Worm (Caenorhabditis elegans) whole organism, L1 larva: Measurements from ENCODE around the gene B0478.3.

Source experiments
- C16A3.4 ChIP-seq: fragments of 150-350 bp; optimal IDR thresholded peaks from 2 replicates; lab custom pipeline; 2014; ENCODE audit warnings: missing biosample characterization, missing genetic modification characterization
- F16B12.6 ChIP-seq: fragments of 150-350 bp; optimal IDR thresholded peaks from 2 replicates; lab custom pipeline; 2014; ENCODE audit warnings: missing biosample characterization, missing genetic modification characterization
- Y116A8C.19 ChIP-seq: sonication (generic microtip); optimal IDR thresholded peaks from 2 replicates; lab custom pipeline; 2016; ENCODE audit warnings: missing compliant biosample characterization, missing genetic modification characterization, borderline replicate concordance
- ceh-8 ChIP-seq: fragments of 200-800 bp; sonication (Bioruptor generic); optimal IDR thresholded peaks from 2 replicates; lab custom pipeline; 2018; ENCODE audit warnings: mild to moderate bottlenecking, missing genetic modification characterization, moderate library complexity, missing compliant biosample characterization
- ceh-82 ChIP-seq, 3 experiments: fragments of 150-350 bp in 1 of 3; sonication (generic microtip) in 2 of 3; optimal IDR thresholded peaks; 2 replicates each; lab custom pipeline; 2014 to 2017; ENCODE audit warnings: missing biosample characterization in 3 of 3, missing genetic modification characterization in 3 of 3
- ceh-90 ChIP-seq: sonication (generic microtip); optimal IDR thresholded peaks from 2 replicates; lab custom pipeline; 2016; ENCODE audit warnings: missing genetic modification characterization, missing compliant biosample characterization
- dpl-1 ChIP-seq, 3 experiments: fragments of 150-350 bp in 2 of 3; sonication (generic microtip) in 1 of 3; optimal IDR thresholded peaks; 2 replicates each; lab custom pipeline; 2014 to 2017; ENCODE audit warnings: missing biosample characterization in 3 of 3, missing genetic modification characterization in 3 of 3, missing genetic modification reagents in 3 of 3
- efl-1 ChIP-seq, 4 experiments: fragments of 150-350 bp; optimal IDR thresholded peaks in 3 of 4; peaks in 1 of 4; 1 replicate in 1 of 4; 2 replicates in 3 of 4; lab custom pipeline; 2014; ENCODE audit warnings: missing biosample characterization in 2 of 4, missing genetic modification characterization in 2 of 4, missing genetic modification reagents in 2 of 4
- efl-3 ChIP-seq: fragments of 200-800 bp; sonication (Bioruptor generic); optimal IDR thresholded peaks from 2 replicates; lab custom pipeline; 2018; ENCODE audit warnings: mild to moderate bottlenecking, missing genetic modification characterization, missing compliant biosample characterization
- egl-27 ChIP-seq, 2 experiments: fragments of 150-350 bp in 1 of 2; sonication (generic microtip); optimal IDR thresholded peaks; 3 replicates each; lab custom pipeline; 2017 to 2018; ENCODE audit warnings: missing biosample characterization in 2 of 2, missing genetic modification characterization in 2 of 2, missing genetic modification reagents in 2 of 2
- elt-3 ChIP-seq, 6 experiments: fragments of 150-350 bp in 1 of 6; sonication (generic microtip); optimal IDR thresholded peaks; 2 replicates each; lab custom pipeline; 2017 to 2018; ENCODE audit warnings: missing biosample characterization in 6 of 6, missing genetic modification characterization in 6 of 6, inconsistent platforms in 1 of 6
- ets-5 ChIP-seq: fragments of 200-800 bp; sonication (Bioruptor generic); IDR thresholded peaks from 2 replicates; pipeline ENCODE4 v1.3.6; 2022; ENCODE audit warnings: missing genetic modification characterization, missing compliant biosample characterization
- fkh-10 ChIP-seq: sonication (generic microtip); optimal IDR thresholded peaks from 2 replicates; lab custom pipeline; 2017; ENCODE audit warnings: missing biosample characterization, missing genetic modification reagents, missing genetic modification characterization
- fkh-4 ChIP-seq: sonication (generic microtip); optimal IDR thresholded peaks from 2 replicates; lab custom pipeline; 2016; ENCODE audit warnings: missing compliant biosample characterization, missing genetic modification characterization, borderline replicate concordance
- fos-1 ChIP-seq: fragments of 150-350 bp; optimal IDR thresholded peaks from 2 replicates; lab custom pipeline; 2014; ENCODE audit warnings: missing biosample characterization, missing genetic modification characterization
- grh-1 ChIP-seq: fragments of 200-800 bp; sonication (Bioruptor generic); IDR thresholded peaks from 2 replicates; pipeline ENCODE4 v1.3.6; 2022; ENCODE audit warnings: missing genetic modification reagents, missing genetic modification characterization, missing compliant biosample characterization
- hlh-17 ChIP-seq: fragments of 200-800 bp; sonication (Bioruptor generic); optimal IDR thresholded peaks from 2 replicates; lab custom pipeline; 2018; ENCODE audit warnings: missing genetic modification characterization, mild to moderate bottlenecking, missing compliant biosample characterization, moderate library complexity, borderline replicate concordance
- hlh-4 ChIP-seq: sonication (generic microtip); optimal IDR thresholded peaks from 2 replicates; lab custom pipeline; 2016; ENCODE audit warnings: mild to moderate bottlenecking, missing genetic modification characterization, missing compliant biosample characterization
- irx-1 ChIP-seq: sonication (generic microtip); optimal IDR thresholded peaks from 2 replicates; lab custom pipeline; 2016; ENCODE audit warnings: missing genetic modification characterization, missing compliant biosample characterization
- isw-1 ChIP-seq: fragments of 200-800 bp; sonication (Bioruptor generic); IDR thresholded peaks from 2 replicates; pipeline ENCODE4 v1.3.6; 2022; ENCODE audit warnings: missing genetic modification characterization, missing compliant biosample characterization
- lin-15B ChIP-seq: fragments of 150-350 bp; sonication (generic microtip); optimal IDR thresholded peaks from 3 replicates; lab custom pipeline; 2014; ENCODE audit warnings: missing biosample characterization, missing genetic modification characterization
- lin-35 ChIP-seq, 2 experiments: fragments of 150-350 bp; optimal IDR thresholded peaks; 2 replicates each; lab custom pipeline; 2014; ENCODE audit warnings: missing biosample characterization in 2 of 2, missing genetic modification characterization in 2 of 2, missing genetic modification reagents in 2 of 2
- mep-1 ChIP-seq: fragments of 150-350 bp; optimal IDR thresholded peaks from 2 replicates; lab custom pipeline; 2014; ENCODE audit warnings: missing biosample characterization, missing genetic modification characterization
- nhr-12 ChIP-seq: sonication (generic microtip); optimal IDR thresholded peaks from 2 replicates; lab custom pipeline; 2017; ENCODE audit warnings: missing biosample characterization, missing genetic modification characterization
- nhr-28 ChIP-seq: fragments of 150-350 bp; optimal IDR thresholded peaks from 2 replicates; lab custom pipeline; 2014; ENCODE audit warnings: missing biosample characterization, missing genetic modification characterization
- nhr-76 ChIP-seq: sonication (generic microtip); optimal IDR thresholded peaks from 2 replicates; lab custom pipeline; 2017; ENCODE audit warnings: missing biosample characterization, missing genetic modification characterization
- nhr-84 ChIP-seq: sonication (generic microtip); optimal IDR thresholded peaks from 2 replicates; lab custom pipeline; 2017; ENCODE audit warnings: missing biosample characterization, missing genetic modification characterization
- nhr-85 ChIP-seq: sonication (generic microtip); peaks from one replicate; lab custom pipeline; 2016; ENCODE audit warnings: missing genetic modification characterization, inconsistent platforms, missing compliant biosample characterization
- nhr-90 ChIP-seq: sonication (generic microtip); optimal IDR thresholded peaks from 2 replicates; lab custom pipeline; 2016; ENCODE audit warnings: mild to moderate bottlenecking, missing genetic modification characterization, missing compliant biosample characterization; ENCODE audit not compliant: poor library complexity
- pax-3 ChIP-seq: fragments of 200-800 bp; sonication (Bioruptor generic); optimal IDR thresholded peaks from 2 replicates; lab custom pipeline; 2018; ENCODE audit warnings: mild to moderate bottlenecking, missing genetic modification characterization, moderate library complexity, missing compliant biosample characterization
- pqm-1 ChIP-seq: sonication (generic microtip); optimal IDR thresholded peaks from 3 replicates; lab custom pipeline; 2017; ENCODE audit warnings: missing biosample characterization, missing genetic modification characterization
- rnt-1 ChIP-seq: sonication (generic microtip); optimal IDR thresholded peaks from 2 replicates; lab custom pipeline; 2016; ENCODE audit warnings: mild to moderate bottlenecking, missing genetic modification characterization, moderate library complexity, missing compliant biosample characterization
- snu-23 ChIP-seq: sonication (generic microtip); optimal IDR thresholded peaks from 2 replicates; lab custom pipeline; 2016; ENCODE audit warnings: missing genetic modification characterization, missing compliant biosample characterization
- sox-4 ChIP-seq: sonication (generic microtip); optimal IDR thresholded peaks from 2 replicates; lab custom pipeline; 2016; ENCODE audit warnings: missing genetic modification characterization, missing compliant biosample characterization
- sptf-1 ChIP-seq: fragments of 150-350 bp; optimal IDR thresholded peaks from 2 replicates; lab custom pipeline; 2014; ENCODE audit warnings: missing biosample characterization, missing genetic modification characterization
- swsn-7 ChIP-seq: sonication (generic microtip); optimal IDR thresholded peaks from 2 replicates; lab custom pipeline; 2016; ENCODE audit warnings: missing genetic modification characterization, missing compliant biosample characterization
- tbx-2 ChIP-seq: sonication (generic microtip); optimal IDR thresholded peaks from 2 replicates; lab custom pipeline; 2016; ENCODE audit warnings: missing genetic modification characterization, missing compliant biosample characterization
- tlp-1 ChIP-seq: fragments of 150-350 bp; optimal IDR thresholded peaks from 2 replicates; lab custom pipeline; 2014; ENCODE audit warnings: missing biosample characterization, missing genetic modification characterization
- unc-86 ChIP-seq: sonication (generic microtip); optimal IDR thresholded peaks from 2 replicates; lab custom pipeline; 2016; ENCODE audit warnings: missing genetic modification characterization, missing compliant biosample characterization
- vab-15 ChIP-seq: sonication (generic microtip); optimal IDR thresholded peaks from 2 replicates; lab custom pipeline; 2017; ENCODE audit warnings: missing genotype, mild to moderate bottlenecking, missing genetic modification characterization, missing compliant biosample characterization
- xbp-1 ChIP-seq: sonication (generic microtip); optimal IDR thresholded peaks from 2 replicates; lab custom pipeline; 2016; ENCODE audit warnings: missing genetic modification characterization, missing compliant biosample characterization
- zip-4 ChIP-seq: fragments of 200-800 bp; sonication (Bioruptor generic); optimal IDR thresholded peaks from 2 replicates; lab custom pipeline; 2018; ENCODE audit warnings: mild to moderate bottlenecking, missing genetic modification characterization, moderate library complexity, missing compliant biosample characterization

Gene B0478.3

DNA sequence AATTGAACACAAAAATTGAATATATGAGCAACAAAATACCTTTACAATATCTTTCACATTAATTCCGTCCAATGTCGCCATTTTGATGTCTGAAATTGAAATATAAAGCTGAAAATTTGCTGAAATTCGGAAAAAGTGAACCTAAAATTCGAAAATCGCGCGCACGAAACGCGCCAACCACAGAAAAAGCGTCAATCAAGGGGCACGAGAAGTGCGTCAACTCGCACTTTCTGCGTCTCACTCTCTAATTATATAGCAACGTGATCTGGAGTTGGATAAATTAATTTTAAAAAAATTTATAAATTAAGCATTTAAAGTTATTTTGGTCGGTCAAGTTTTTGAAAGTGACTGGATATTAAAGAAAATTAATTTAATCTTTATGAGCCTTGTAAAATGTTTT is 45.1 kb downstream of the B0478.3 start, which contains the start of gene ruvb-2 (continued):
- TF ChIP-seq nhr-90 (tag; lab: Kevin White, UChicago) (peak; percentile 89), sox-4 (tag; lab: Kevin White, UChicago) (peak; percentile 69), nhr-12 (no peak), ceh-90 (peak; percentile 8), dpl-1 (GFP tag; optimal IDR thresholded peaks at IDR 0.05; lab: Kevin White, UChicago) (peak; percentile 89 to 92 (median 91)), nhr-85 (peak; percentile 92), nhr-76 (no peak), efl-3 (GFP tag; lab: Kevin White, UChicago) (no peak), rnt-1 (tag; lab: Kevin White, UChicago) (peak; percentile 92), fkh-4 (tag; lab: Kevin White, UChicago) (peak; percentile 60), swsn-7 (tag; lab: Kevin White, UChicago) (peak; percentile 90), snu-23 (GFP tag; lab: Kevin White, UChicago) (peak; percentile 93), ceh-82 (tag; optimal IDR thresholded peaks at IDR 0.05; lab: Kevin White, UChicago) (peak; percentile 77 to 92 (median 77)), Y116A8C.19 (no peak), hlh-17 (no peak), elt-3 (tag; optimal IDR thresholded peaks at IDR 0.05; lab: Kevin White, UChicago) (peak in 1 of 6 experiments; percentile 85), F16B12.6 (tag; lab: Kevin White, UChicago) (peak; percentile 69), ceh-8 (GFP tag; lab: Kevin White, UChicago) (peak; percentile 81), C16A3.4 (peak; percentile 92), zip-4 (GFP tag; lab: Kevin White, UChicago) (peak; percentile 64), efl-1 (optimal IDR thresholded peaks at IDR 0.05; lab: Kevin White, UChicago) (peak; percentile 88 to 91), efl-1 (GFP tag; optimal IDR thresholded peaks at IDR 0.05 in 1 of 2; lab: Kevin White, UChicago) (peak; percentile 92 to 99), ets-5 (GFP tag; lab: Robert Waterston, UW) (no peak), vab-15 (tag; lab: Kevin White, UChicago) (no peak), pqm-1 (no peak), fkh-10 (GFP tag; lab: Kevin White, UChicago) (peak; percentile 37), xbp-1 (tag; lab: Kevin White, UChicago) (peak; percentile 89), lin-35 (GFP tag; optimal IDR thresholded peaks at IDR 0.05; lab: Kevin White, UChicago) (peak; percentile 91 to 95), egl-27 (tag; optimal IDR thresholded peaks at IDR 0.05; lab: Kevin White, UChicago) (no peak), irx-1 (tag; lab: Kevin White, UChicago) (peak; percentile 84), nhr-84 (no peak), lin-15B (peak; percentile 91), pax-3 (tag; lab: Kevin White, UChicago) (peak; percentile 65), mep-1 (tag; lab: Kevin White, UChicago) (peak; percentile 98), grh-1 (peak; percentile 82)

DNA sequence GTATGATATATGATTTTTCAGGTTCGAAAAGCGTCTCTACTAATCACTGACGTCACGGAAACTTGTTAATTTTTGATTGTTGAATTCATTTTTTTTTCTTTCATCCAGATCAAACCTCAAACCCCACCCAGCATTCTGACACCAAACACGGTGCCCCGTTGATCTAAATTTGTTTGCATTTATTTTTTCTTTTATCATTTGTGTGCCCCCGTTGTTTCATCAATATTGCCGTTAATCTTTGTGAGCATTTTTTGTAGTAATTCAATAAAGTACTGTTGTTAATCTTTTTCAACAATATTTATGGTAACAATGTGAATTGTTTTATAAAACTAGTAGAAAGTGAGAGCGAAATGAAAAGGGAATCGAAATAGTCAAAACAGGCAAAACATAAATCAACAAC is 47.6 kb downstream of the B0478.3 start:
- TF ChIP-seq grh-1 (no peak), sptf-1 (tag; lab: Kevin White, UChicago) (no peak), isw-1 (GFP tag; lab: Robert Waterston, UW) (no peak), efl-3 (GFP tag; lab: Kevin White, UChicago) (no peak), dpl-1 (GFP tag; optimal IDR thresholded peaks at IDR 0.05; lab: Kevin White, UChicago) (no peak), fos-1 (tag; lab: Kevin White, UChicago) (no peak), C16A3.4 (no peak), tbx-2 (tag; lab: Kevin White, UChicago) (no peak), ceh-82 (tag; optimal IDR thresholded peaks at IDR 0.05; lab: Kevin White, UChicago) (no peak), unc-86 (tag; lab: Kevin White, UChicago) (no peak), Y116A8C.19 (no peak), tlp-1 (tag; lab: Kevin White, UChicago) (no peak), hlh-4 (tag; lab: Kevin White, UChicago) (no peak), rnt-1 (tag; lab: Kevin White, UChicago) (no peak), nhr-28 (tag; lab: Kevin White, UChicago) (no peak)
